Fruit fly (Drosophila melanogaster) whole organism, embryonic: ENCODE data around the gene mus301.

Experiments
- B-H1 ChIP-seq: fragments of 200-800 bp; sonication (Bioruptor generic); IDR thresholded peaks from 3 replicates; pipeline ENCODE4 v1.3.6; 2022; ENCODE audit warnings: missing biosample characterization, missing genetic modification characterization
- B-H2 ChIP-seq: fragments of 200-800 bp; sonication (Bioruptor generic); optimal IDR thresholded peaks from 2 replicates; lab custom pipeline; 2018; ENCODE audit warnings: missing biosample characterization, mild to moderate bottlenecking, missing genetic modification characterization
- Blimp-1 ChIP-seq: fragments of 200-800 bp; sonication (Bioruptor generic); optimal IDR thresholded peaks from 3 replicates; lab custom pipeline; 2018; ENCODE audit warnings: missing biosample characterization, missing genetic modification characterization, mild to moderate bottlenecking, moderate library complexity, missing genetic modification reagents
- CG12155 ChIP-seq: fragments of 200-800 bp; sonication (Bioruptor generic); optimal IDR thresholded peaks from 3 replicates; lab custom pipeline; 2016; ENCODE audit warnings: missing biosample characterization, missing genetic modification characterization
- CG13287 ChIP-seq: fragments of 200-800 bp; sonication (Bioruptor generic); IDR thresholded peaks from 2 replicates; pipeline ENCODE4 v1.3.6; 2022; ENCODE audit warnings: missing biosample characterization, missing genetic modification characterization; ENCODE audit not compliant: partially characterized antibody
- CG31441 ChIP-seq: fragments of 200-800 bp; sonication (Bioruptor generic); IDR thresholded peaks from 2 replicates; pipeline ENCODE4 v1.3.6; 2022; ENCODE audit warnings: missing biosample characterization, missing genetic modification characterization
- CG3163 ChIP-seq: fragments of 200-800 bp; sonication (Bioruptor generic); optimal IDR thresholded peaks from 3 replicates; lab custom pipeline; 2016; ENCODE audit warnings: missing biosample characterization, missing genetic modification characterization
- CG34376 ChIP-seq: fragments of 200-800 bp; sonication (Bioruptor generic); optimal IDR thresholded peaks from 2 replicates; lab custom pipeline; 2018; ENCODE audit warnings: missing biosample characterization, mild to moderate bottlenecking, missing genetic modification characterization
- CG4820 ChIP-seq: fragments of 200-800 bp; sonication (Bioruptor generic); optimal IDR thresholded peaks from 3 replicates; lab custom pipeline; 2016; ENCODE audit warnings: missing biosample characterization, missing genetic modification characterization
- CG6272 ChIP-seq: fragments of 200-800 bp; sonication (Bioruptor generic); IDR thresholded peaks from 2 replicates; pipeline ENCODE4 v1.3.6; 2022; ENCODE audit warnings: missing biosample characterization, missing genetic modification characterization
- CG7786 ChIP-seq: fragments of 200-800 bp; sonication (Bioruptor generic); optimal IDR thresholded peaks from 2 replicates; lab custom pipeline; 2016; ENCODE audit warnings: missing biosample characterization, missing genetic modification characterization
- CG8290 ChIP-seq, 3 experiments: fragments of 200-800 bp; sonication (Bioruptor generic); optimal IDR thresholded peaks; 2 replicates each; lab custom pipeline; 2016 to 2019; ENCODE audit warnings: missing biosample characterization in 3 of 3, missing genetic modification characterization in 3 of 3, mild to moderate bottlenecking in 2 of 3, moderate library complexity in 1 of 3
- CG9437 ChIP-seq: fragments of 200-800 bp; sonication (Bioruptor generic); optimal IDR thresholded peaks from 2 replicates; lab custom pipeline; 2018; ENCODE audit warnings: missing biosample characterization, mild to moderate bottlenecking, missing genetic modification characterization
- GATAe ChIP-seq: fragments of 200-800 bp; sonication (Bioruptor generic); conservative IDR thresholded peaks from 2 replicates; pipeline ENCODE4 v1.3.6; 2022; ENCODE audit warnings: missing biosample characterization, missing genetic modification characterization
- Hsf ChIP-seq: fragments of 200-800 bp; sonication (Bioruptor generic); optimal IDR thresholded peaks from 3 replicates; lab custom pipeline; 2016; ENCODE audit warnings: missing biosample characterization, missing genetic modification characterization
- Med ChIP-seq: fragments of 200-800 bp; sonication (Bioruptor generic); peaks from one replicate; lab custom pipeline; 2016; ENCODE audit warnings: missing biosample characterization, missing genetic modification characterization, mild to moderate bottlenecking, inconsistent platforms, moderate library complexity
- Pdp1 ChIP-seq, 2 experiments: fragments of 200-800 bp; sonication (Bioruptor generic); optimal IDR thresholded peaks; 3 replicates each; lab custom pipeline; 2016; ENCODE audit warnings: missing biosample characterization in 2 of 2, missing genetic modification characterization in 2 of 2, mild to moderate bottlenecking in 1 of 2, moderate library complexity in 1 of 2
- Rfx ChIP-seq: fragments of 200-800 bp; sonication (Bioruptor generic); IDR thresholded peaks from 2 replicates; pipeline ENCODE4 v1.3.6; 2022; ENCODE audit warnings: missing biosample characterization, missing genetic modification characterization
- Sox102F ChIP-seq: fragments of 200-800 bp; sonication (Bioruptor generic); optimal IDR thresholded peaks from 2 replicates; lab custom pipeline; 2018; ENCODE audit warnings: missing biosample characterization, mild to moderate bottlenecking, missing genetic modification characterization, moderate library complexity
- Spps ChIP-seq: fragments of 200-800 bp; sonication (Bioruptor generic); optimal IDR thresholded peaks from 2 replicates; lab custom pipeline; 2018; ENCODE audit warnings: missing biosample characterization, mild to moderate bottlenecking, missing genetic modification characterization
- bab2 ChIP-seq: fragments of 200-800 bp; sonication (Bioruptor generic); optimal IDR thresholded peaks from 2 replicates; lab custom pipeline; 2016; ENCODE audit warnings: missing biosample characterization, missing genetic modification characterization
- btn ChIP-seq: fragments of 200-800 bp; sonication (Bioruptor generic); optimal IDR thresholded peaks from 2 replicates; lab custom pipeline; 2016; ENCODE audit warnings: missing biosample characterization, missing genetic modification characterization
- caup ChIP-seq: fragments of 200-800 bp; sonication (Bioruptor generic); optimal IDR thresholded peaks from 3 replicates; lab custom pipeline; 2017; ENCODE audit warnings: missing biosample characterization, mild to moderate bottlenecking, missing genetic modification characterization, moderate library complexity; ENCODE audit not compliant: severe bottlenecking
- crol ChIP-seq: fragments of 200-800 bp; sonication (Bioruptor generic); IDR thresholded peaks from 2 replicates; pipeline ENCODE4 v1.3.6; 2022; ENCODE audit warnings: missing biosample characterization, missing genetic modification characterization
- cwo ChIP-seq: fragments of 200-800 bp; sonication (Bioruptor generic); optimal IDR thresholded peaks from 3 replicates; lab custom pipeline; 2017; ENCODE audit warnings: missing biosample characterization, missing genetic modification characterization, mild to moderate bottlenecking, moderate library complexity, missing genetic modification reagents
- danr ChIP-seq: fragments of 200-800 bp; sonication (Bioruptor generic); IDR thresholded peaks from 2 replicates; pipeline ENCODE4 v1.3.6; 2022; ENCODE audit warnings: missing biosample characterization, missing genetic modification characterization
- exex ChIP-seq: fragments of 200-800 bp; sonication (Bioruptor generic); optimal IDR thresholded peaks from 4 replicates; lab custom pipeline; 2018; ENCODE audit warnings: missing biosample characterization, mild to moderate bottlenecking, missing genetic modification characterization, moderate library complexity
- eyg ChIP-seq: fragments of 200-800 bp; sonication (Bioruptor generic); optimal IDR thresholded peaks from 3 replicates; lab custom pipeline; 2016; ENCODE audit warnings: missing biosample characterization, missing genetic modification characterization
- grn ChIP-seq: fragments of 200-800 bp; sonication (Bioruptor generic); optimal IDR thresholded peaks from 3 replicates; lab custom pipeline; 2017; ENCODE audit warnings: missing biosample characterization, missing genetic modification characterization
- lab ChIP-seq: fragments of 200-800 bp; sonication (Bioruptor generic); optimal IDR thresholded peaks from 3 replicates; lab custom pipeline; 2017; ENCODE audit warnings: missing biosample characterization, missing genetic modification characterization, mild to moderate bottlenecking, moderate library complexity, missing genetic modification reagents
- mam ChIP-seq: fragments of 200-800 bp; sonication (Bioruptor generic); optimal IDR thresholded peaks from 3 replicates; lab custom pipeline; 2016; ENCODE audit warnings: missing biosample characterization, missing genetic modification characterization
- mirr ChIP-seq: fragments of 200-800 bp; sonication (Bioruptor generic); optimal IDR thresholded peaks from 3 replicates; lab custom pipeline; 2018; ENCODE audit warnings: missing biosample characterization, mild to moderate bottlenecking, missing genetic modification characterization
- odd ChIP-seq: fragments of 200-800 bp; sonication (Bioruptor generic); optimal IDR thresholded peaks from 2 replicates; lab custom pipeline; 2017; ENCODE audit warnings: missing biosample characterization, mild to moderate bottlenecking, missing genetic modification characterization
- onecut ChIP-seq: fragments of 200-800 bp; sonication (Bioruptor generic); IDR thresholded peaks from 2 replicates; pipeline ENCODE4 v1.3.6; 2022; ENCODE audit warnings: missing biosample characterization, missing genetic modification characterization
- pfk ChIP-seq: fragments of 200-800 bp; sonication (Bioruptor generic); optimal IDR thresholded peaks from 2 replicates; lab custom pipeline; 2018; ENCODE audit warnings: missing biosample characterization, mild to moderate bottlenecking, missing genetic modification characterization, moderate library complexity
- phol ChIP-seq: fragments of 200-800 bp; sonication (Bioruptor generic); optimal IDR thresholded peaks from 3 replicates; lab custom pipeline; 2018; ENCODE audit warnings: missing biosample characterization, mild to moderate bottlenecking, missing genetic modification characterization, moderate library complexity
- prd ChIP-seq, 3 experiments: fragments of >200 bp in 2 of 3; fragments of 200-800 bp in 1 of 3; sonication (Bioruptor generic) in 1 of 3; optimal IDR thresholded peaks in 2 of 3; IDR thresholded peaks in 1 of 3; 2 replicates in 2 of 3; 3 replicates in 1 of 3; pipeline versions ENCODE4 v1.3.6 to Lab custom; 2017 to 2022; ENCODE audit warnings: missing biosample characterization in 1 of 3, missing genetic modification characterization in 1 of 3
- ranshi ChIP-seq: fragments of 200-800 bp; sonication (Bioruptor generic); IDR thresholded peaks from 2 replicates; pipeline ENCODE4 v1.3.6; 2022; ENCODE audit warnings: missing biosample characterization, missing genetic modification characterization
- schlank ChIP-seq: fragments of 200-800 bp; sonication (Bioruptor generic); optimal IDR thresholded peaks from 2 replicates; lab custom pipeline; 2018; ENCODE audit warnings: missing biosample characterization, mild to moderate bottlenecking, missing genetic modification characterization
- sd ChIP-seq: fragments of 200-800 bp; sonication (Bioruptor generic); optimal IDR thresholded peaks from 3 replicates; lab custom pipeline; 2018; ENCODE audit warnings: missing biosample characterization, mild to moderate bottlenecking, missing genetic modification characterization, moderate library complexity
- sens-2 ChIP-seq: fragments of 200-800 bp; sonication (Bioruptor generic); IDR thresholded peaks from 2 replicates; pipeline ENCODE4 v1.3.6; 2022; ENCODE audit warnings: missing biosample characterization, missing genetic modification characterization
- sr ChIP-seq: fragments of 200-800 bp; sonication (Bioruptor generic); IDR thresholded peaks from 3 replicates; pipeline ENCODE4 v1.3.6; 2022; ENCODE audit warnings: missing biosample characterization, missing genetic modification characterization
- sug ChIP-seq: fragments of 200-800 bp; optimal IDR thresholded peaks from 2 replicates; lab custom pipeline; 2019; ENCODE audit warnings: missing biosample characterization, mild to moderate bottlenecking, missing genetic modification characterization, moderate library complexity
- ttk ChIP-seq: fragments of 200-800 bp; sonication (Bioruptor generic); IDR thresholded peaks from 2 replicates; pipeline ENCODE4 v2.1.2; 2022; ENCODE audit warnings: missing biosample characterization, missing genetic modification characterization

mus301 gene

DNA sequence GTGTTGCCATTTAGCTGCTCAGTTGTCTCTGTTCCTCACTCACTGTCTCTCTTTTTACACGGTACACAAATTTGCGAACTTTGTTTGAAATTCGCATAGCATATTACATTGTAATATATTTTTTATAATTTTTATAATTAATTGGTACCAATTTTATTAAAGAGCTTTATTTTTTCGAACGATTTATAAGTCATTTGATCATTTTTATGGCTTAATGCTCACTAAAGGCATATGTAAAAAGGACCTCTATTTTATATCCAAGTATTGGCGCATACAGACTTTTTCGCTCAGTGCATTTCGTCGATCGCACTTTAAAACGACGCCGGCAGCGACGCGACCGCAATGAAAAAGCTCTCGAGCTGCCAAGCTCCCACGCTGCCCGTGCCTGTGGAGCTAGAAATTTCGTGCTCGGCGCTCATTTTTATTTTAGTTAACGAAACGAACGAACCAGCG is 41.5 kb upstream of the mus301 start (continued):
- TF ChIP-seq CG12155 (GFP tag; lab: Kevin White, UChicago), result peak; percentile 94
- peak; percentile 95 for TF ChIP-seq Sox102F (GFP tag; lab: Kevin White, UChicago)
- peak; percentile 89 for TF ChIP-seq mam (GFP tag; lab: Kevin White, UChicago)
- TF ChIP-seq CG3163 (GFP tag; lab: Kevin White, UChicago), result peak; percentile 62
- peak; percentile 90 for TF ChIP-seq CG6272
- peak; percentile 72 for TF ChIP-seq Blimp-1 (GFP tag; lab: Kevin White, UChicago)
- peak; percentile 82 for TF ChIP-seq CG4820
- peak; percentile 93 for TF ChIP-seq ranshi (GFP tag; lab: Robert Waterston, UW)
- TF ChIP-seq B-H1 (GFP tag; lab: Robert Waterston, UW), result peak; percentile 87; the same call in 2 of the 3 replicates
- no peak for TF ChIP-seq pfk (GFP tag; lab: Kevin White, UChicago)
- peak; percentile 96 for TF ChIP-seq odd (GFP tag; lab: Kevin White, UChicago)
- peak; percentile 89 for TF ChIP-seq danr (GFP tag; lab: Robert Waterston, UW)
- peak; percentile 76 for TF ChIP-seq eyg (GFP tag; lab: Kevin White, UChicago)
- peak; percentile 88 for TF ChIP-seq ttk (GFP tag; lab: Robert Waterston, UW)
- peak; percentile 92 for TF ChIP-seq CG31441 (GFP tag; lab: Robert Waterston, UW)
- peak; percentile 91 for TF ChIP-seq CG9437 (GFP tag; lab: Kevin White, UChicago)
- no peak for TF ChIP-seq prd (optimal IDR thresholded peaks at IDR 0.05; lab: Kevin White, UChicago)
- TF ChIP-seq prd (GFP tag; IDR thresholded peaks at IDR 0.05; lab: Robert Waterston, UW), result peak; percentile 95
- TF ChIP-seq sens-2, result peak; percentile 68
- peak; percentile 98 for TF ChIP-seq Rfx (GFP tag; lab: Robert Waterston, UW)
- peak; percentile 88 for TF ChIP-seq bab2
- peak; percentile 90 for TF ChIP-seq schlank (tag; lab: Kevin White, UChicago)
- peak; percentile 77 for TF ChIP-seq onecut (GFP tag; lab: Robert Waterston, UW)
- TF ChIP-seq CG7786 (GFP tag; lab: Kevin White, UChicago), result peak; percentile 81
- TF ChIP-seq CG13287, result no peak
- peak; percentile 61 for TF ChIP-seq CG8290 (GFP tag; optimal IDR thresholded peaks at IDR 0.05; lab: Kevin White, UChicago)
- peak in 1 of 2 experiments; percentile 74 for TF ChIP-seq CG8290 (tag; optimal IDR thresholded peaks at IDR 0.05; lab: Kevin White, UChicago)
- peak; percentile 72 for TF ChIP-seq exex (tag; lab: Kevin White, UChicago)
- TF ChIP-seq btn (GFP tag; lab: Kevin White, UChicago), result peak; percentile 27
- peak; percentile 85 for TF ChIP-seq phol (tag; lab: Kevin White, UChicago)

DNA sequence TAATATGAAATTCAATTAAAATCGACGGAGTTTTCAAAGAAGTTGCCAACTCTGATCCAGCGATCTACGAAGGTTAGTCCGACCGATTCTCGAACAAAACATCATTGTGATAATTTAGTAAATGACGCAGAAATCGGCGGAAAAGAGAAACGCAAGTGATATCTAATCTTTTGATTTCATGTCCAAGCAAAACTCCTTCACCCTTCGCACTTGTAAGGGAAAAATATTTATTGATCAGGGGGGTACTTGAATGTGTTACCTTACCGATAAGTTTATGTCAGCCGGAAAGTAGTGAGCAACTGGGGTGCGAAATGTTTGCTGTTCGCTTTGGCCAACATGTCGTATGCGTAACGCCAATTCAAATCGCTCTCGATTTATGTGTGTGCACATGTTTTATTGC is 40.5 kb upstream of the mus301 start:
- peak; percentile 86 for TF ChIP-seq CG34376 (GFP tag; lab: Kevin White, UChicago)
- TF ChIP-seq B-H2 (GFP tag; lab: Kevin White, UChicago), result no peak
- TF ChIP-seq Pdp1 (GFP tag; optimal IDR thresholded peaks at IDR 0.05; lab: Kevin White, UChicago), result peak in 1 of 2 experiments; percentile 51
- TF ChIP-seq sug (tag; lab: Kevin White, UChicago), result peak; percentile 91
- TF ChIP-seq grn (GFP tag; lab: Kevin White, UChicago), result peak; percentile 28
- peak; percentile 28; the same call in 1 of the 2 replicates for TF ChIP-seq GATAe (GFP tag; lab: Robert Waterston, UW)
- peak; percentile 28; the same call in 1 of the 2 replicates for TF ChIP-seq crol (GFP tag; lab: Robert Waterston, UW)
- peak; percentile 65 for TF ChIP-seq sd (tag; lab: Kevin White, UChicago)
- TF ChIP-seq mirr (GFP tag; lab: Kevin White, UChicago), result peak; percentile 64
- 0 out of 3 replicates have a peak, but pooled peaks have one; percentile 19 for TF ChIP-seq sr (GFP tag; lab: Robert Waterston, UW)
- 0 out of 2 replicates have a peak, but pooled peaks have one; percentile 17 for TF ChIP-seq Rfx (GFP tag; lab: Robert Waterston, UW)
- TF ChIP-seq Hsf (GFP tag; lab: Kevin White, UChicago), result no peak
- TF ChIP-seq Med (GFP tag; lab: Kevin White, UChicago), result peak; percentile 33
- peak; percentile 2 for TF ChIP-seq cwo (GFP tag; lab: Kevin White, UChicago)
- peak; percentile 11 for TF ChIP-seq lab
- no peak for TF ChIP-seq Spps (tag; lab: Kevin White, UChicago)
- peak; percentile 74 for TF ChIP-seq exex (tag; lab: Kevin White, UChicago)
- no peak for TF ChIP-seq caup
